Fruit fly (Drosophila melanogaster): Measurements from ENCODE around the gene Jon25Biii.

Gene Jon25Biii

DNA sequence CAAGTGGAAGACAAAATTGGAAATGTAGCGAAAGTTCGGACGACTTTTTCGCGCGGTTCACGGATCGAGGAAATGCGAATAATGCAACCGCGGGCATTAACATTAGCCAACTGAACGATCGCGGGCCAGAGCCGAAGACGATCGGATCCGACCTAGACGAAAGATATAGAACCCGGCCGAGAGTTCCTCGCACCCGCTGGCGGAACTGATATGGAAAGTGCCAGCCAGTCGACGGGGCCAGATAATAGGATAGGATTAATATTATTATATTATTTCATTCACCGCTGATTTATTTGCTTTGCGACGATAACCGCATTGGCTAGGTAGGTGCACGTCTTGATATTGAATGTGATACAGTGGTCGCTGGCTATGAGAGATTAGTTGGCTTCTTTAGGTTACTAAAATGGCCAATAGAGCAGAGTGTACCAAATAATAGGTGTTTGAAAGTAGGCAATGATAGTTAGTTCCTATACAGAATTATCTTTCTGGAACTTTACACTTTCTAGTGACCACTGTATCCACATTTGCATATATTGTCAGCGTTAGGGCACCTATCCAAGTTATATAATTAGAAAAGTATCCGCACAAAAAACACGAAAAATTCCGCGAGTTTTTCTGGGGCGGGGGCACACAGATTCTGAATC is 48.9 kb upstream of the Jon25Biii start (continued):
- TF ChIP-seq CG10274 (GFP tag; optimal IDR thresholded peaks at IDR 0.05) = peak; percentile 28
- TF ChIP-seq dan (GFP tag; IDR thresholded peaks at IDR 0.05) = no peak
- TF ChIP-seq CG7556 (GFP tag; optimal IDR thresholded peaks at IDR 0.05) = peak; percentile 27
- peak; percentile 72; the same call in 1 of the 2 replicates for TF ChIP-seq ttk (GFP tag; IDR thresholded peaks at IDR 0.05)
- TF ChIP-seq CG10654 (GFP tag; optimal IDR thresholded peaks at IDR 0.05) = peak; percentile 21
- no peak for TF ChIP-seq CG3163 (GFP tag; optimal IDR thresholded peaks at IDR 0.05)
- TF ChIP-seq oc (tag; optimal IDR thresholded peaks at IDR 0.05) = peak; percentile 17
- no peak for TF ChIP-seq CG16813 (GFP tag; IDR thresholded peaks at IDR 0.05; ENCODE audit: partially characterized antibody)
- TF ChIP-seq Dbx (GFP tag; IDR thresholded peaks at IDR 0.05) = no peak; the same call in 1 of the 3 replicates
- TF ChIP-seq CG15514 (GFP tag; optimal IDR thresholded peaks at IDR 0.05) = peak; percentile 25
- TF ChIP-seq Jarid2 (GFP tag; optimal IDR thresholded peaks at IDR 0.05) = no peak
- no peak for TF ChIP-seq Bgb (GFP tag; IDR thresholded peaks at IDR 0.05; ENCODE audit: partially characterized antibody)
- TF ChIP-seq CG7745 (tag; optimal IDR thresholded peaks at IDR 0.05) = no peak
- TF ChIP-seq CG43689 (GFP tag; IDR thresholded peaks at IDR 0.05) = peak; percentile 56; the same call in 1 of the 2 replicates
- TF ChIP-seq pnt (GFP tag; optimal IDR thresholded peaks at IDR 0.05) = peak; percentile 56
- peak; percentile 21 for TF ChIP-seq fu2 (GFP tag; optimal IDR thresholded peaks at IDR 0.05)
- TF ChIP-seq disco-r (GFP tag; optimal IDR thresholded peaks at IDR 0.05) = no peak
- TF ChIP-seq crp (GFP tag; optimal IDR thresholded peaks at IDR 0.05) = no peak
- peak; percentile 60; the same call in 1 of the 2 replicates for TF ChIP-seq chm (GFP tag; IDR thresholded peaks at IDR 0.05)
- peak; percentile 30 for TF ChIP-seq Myb (GFP tag; optimal IDR thresholded peaks at IDR 0.05)
- TF ChIP-seq aop (GFP tag; IDR thresholded peaks at IDR 0.05) = 0 out of 2 replicates have a peak, but pooled peaks have one; percentile 23
- no peak for TF ChIP-seq Atf3 (GFP tag; optimal IDR thresholded peaks at IDR 0.05)
- TF ChIP-seq CG31441 (GFP tag; IDR thresholded peaks at IDR 0.05) = peak; percentile 54; the same call in 1 of the 2 replicates
- 0 out of 2 replicates have a peak, but pooled peaks have one; percentile 30 for TF ChIP-seq danr (GFP tag; IDR thresholded peaks at IDR 0.05)
- TF ChIP-seq slp2 (GFP tag; optimal IDR thresholded peaks at IDR 0.05) = peak; percentile 56
- TF ChIP-seq NC2α (GFP tag; optimal IDR thresholded peaks at IDR 0.05) = peak; percentile 14
- TF ChIP-seq CG12391 (tag; optimal IDR thresholded peaks at IDR 0.05) = peak; percentile 60
- no peak for TF ChIP-seq Dll (GFP tag; IDR thresholded peaks at IDR 0.05; ENCODE audit: partially characterized antibody)
- TF ChIP-seq HmgZ (tag; optimal IDR thresholded peaks at IDR 0.05) = peak; percentile 38
- TF ChIP-seq Pdp1 (GFP tag; optimal IDR thresholded peaks at IDR 0.05) = peak; percentile 69 to 89
- peak; percentile 68 for TF ChIP-seq Hsf (GFP tag; optimal IDR thresholded peaks at IDR 0.05)
- no peak for TF ChIP-seq CG10543 (GFP tag; optimal IDR thresholded peaks at IDR 0.05)
- TF ChIP-seq MESR4 (GFP tag; optimal IDR thresholded peaks at IDR 0.05) = no peak
- TF ChIP-seq CG31224 (GFP tag; IDR thresholded peaks at IDR 0.05) = peak; percentile 54; the same call in 1 of the 2 replicates
- peak; percentile 58 for TF ChIP-seq CHES-1-like (GFP tag; optimal IDR thresholded peaks at IDR 0.05)
- TF ChIP-seq CG8478 (optimal IDR thresholded peaks at IDR 0.05) = no peak
- TF ChIP-seq pho (GFP tag; optimal IDR thresholded peaks at IDR 0.05) = peak; percentile 2
- 0 out of 2 replicates have a peak, but pooled peaks have one; percentile 25 for TF ChIP-seq dimm (GFP tag; IDR thresholded peaks at IDR 0.05)
- TF ChIP-seq sens (GFP tag) = peak; percentile 95
- TF ChIP-seq CG18599 (GFP tag; optimal IDR thresholded peaks at IDR 0.05) = peak; percentile 78
- peak; percentile 71 for TF ChIP-seq CG11456 (GFP tag; IDR thresholded peaks at IDR 0.05)
- peak; percentile 65 for TF ChIP-seq CG14667 (GFP tag; IDR thresholded peaks at IDR 0.05)
- peak; percentile 86 for TF ChIP-seq Rfx (GFP tag; IDR thresholded peaks at IDR 0.05)
- peak; percentile 17 for TF ChIP-seq CG10431 (GFP tag; optimal IDR thresholded peaks at IDR 0.05)
- TF ChIP-seq Usf (GFP tag; optimal IDR thresholded peaks at IDR 0.05) = peak; percentile 46
- TF ChIP-seq CG33213 (GFP tag; optimal IDR thresholded peaks at IDR 0.05) = peak; percentile 47
- peak; percentile 10 for TF ChIP-seq CG4617 (GFP tag; optimal IDR thresholded peaks at IDR 0.05; ENCODE audit: borderline replicate concordance)
- peak; percentile 83 for TF ChIP-seq dysf (GFP tag; IDR thresholded peaks at IDR 0.05)
- TF ChIP-seq CG12155 (GFP tag; optimal IDR thresholded peaks at IDR 0.05) = peak; percentile 70
- peak; percentile 30 for TF ChIP-seq Camta (GFP tag; optimal IDR thresholded peaks at IDR 0.05)
